Worm (Caenorhabditis elegans): ENCODE results near the gene fbxb-38.

ce11 chrII:2196742-2197141, 28.2 kb upstream of the fbxb-38 start:
- TF ChIP-seq him-1 (tag; optimal IDR thresholded peaks at IDR 0.05): no peak
- no peak for TF ChIP-seq dao-5 (tag; optimal IDR thresholded peaks at IDR 0.05)
